Fruit fly (Drosophila melanogaster): ENCODE data around the gene Dhps.

Dhps gene

DNA sequence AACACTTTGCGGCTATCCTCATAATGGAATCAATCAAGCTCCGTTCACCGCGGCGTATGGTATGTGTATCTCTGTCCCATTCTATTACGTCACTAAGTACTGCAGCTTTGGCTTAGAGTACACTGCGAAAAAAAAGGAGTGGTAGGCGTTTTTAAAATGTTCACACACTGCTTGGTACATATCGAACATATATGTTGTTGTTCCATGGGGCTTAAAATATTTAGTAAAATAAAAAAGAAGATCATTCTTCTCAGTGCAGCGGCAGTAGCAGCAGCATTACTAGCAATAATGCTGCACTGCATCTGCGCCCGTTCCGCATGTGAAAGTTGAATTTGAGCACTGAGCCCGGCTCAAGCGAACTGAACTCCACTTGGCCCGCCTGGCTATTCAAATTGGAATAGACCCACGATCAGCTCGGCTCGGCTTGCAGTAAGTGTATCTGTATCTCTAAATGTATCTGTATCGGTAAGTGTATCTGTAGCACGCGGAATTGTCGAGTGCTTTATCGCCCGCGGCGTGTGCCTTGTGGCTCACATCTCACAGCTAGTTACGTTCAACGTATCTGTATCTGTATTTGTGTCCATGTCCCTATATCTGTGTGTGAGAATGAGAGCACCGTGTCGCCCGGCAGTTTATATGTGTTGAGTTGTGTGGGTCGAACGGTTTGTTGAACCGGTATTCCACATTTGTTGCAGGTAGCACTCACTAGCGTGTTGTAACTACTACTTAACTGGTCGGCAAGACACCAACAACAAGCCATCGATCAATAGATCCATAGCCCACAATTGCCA lies 44.6 kb upstream of the Dhps start (continued):
- TF ChIP-seq CG10631 (GFP tag; optimal IDR thresholded peaks at IDR 0.05) (peak; percentile 80), CG32006 (GFP tag; optimal IDR thresholded peaks at IDR 0.05) (peak; percentile 95), CG8119 (GFP tag; IDR thresholded peaks at IDR 0.05) (peak; percentile 95), CG4318 (GFP tag; optimal IDR thresholded peaks at IDR 0.05) (peak; percentile 88), Eip75B (GFP tag; optimal IDR thresholded peaks at IDR 0.05) (peak; percentile 64), CG11294 (GFP tag; IDR thresholded peaks at IDR 0.05) (peak; percentile 92), dsx (GFP tag; optimal IDR thresholded peaks at IDR 0.05; ENCODE audit: poor library complexity, severe bottlenecking) (peak; percentile 2), Sox102F (GFP tag; optimal IDR thresholded peaks at IDR 0.05) (peak; percentile 47), cyc (GFP tag; optimal IDR thresholded peaks at IDR 0.05) (peak; percentile 50)

DNA sequence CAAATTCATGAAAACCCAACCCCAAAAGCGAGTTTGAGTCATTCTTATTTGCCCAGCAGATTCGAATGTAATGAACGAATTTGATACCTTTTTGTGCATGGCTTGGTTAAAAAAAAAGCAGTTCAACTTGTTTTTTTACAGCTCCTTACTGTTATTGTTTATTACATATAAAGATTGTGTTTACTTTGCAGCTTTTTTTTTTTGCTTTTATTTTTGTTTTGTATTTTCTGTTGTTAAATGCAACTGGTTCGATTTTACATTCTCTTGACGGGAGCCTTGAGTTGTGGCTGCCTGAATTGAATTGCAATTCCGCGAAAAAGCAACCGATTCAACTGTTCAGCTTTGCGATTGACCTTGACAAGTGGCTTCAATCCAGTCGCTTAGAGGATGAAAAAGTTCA lies 43.5 kb upstream of the Dhps start:
- TF ChIP-seq esn (GFP tag; optimal IDR thresholded peaks at IDR 0.05) (no peak), CG3032 (tag; optimal IDR thresholded peaks at IDR 0.05) (no peak), Eip75B (GFP tag; optimal IDR thresholded peaks at IDR 0.05) (no peak), salr (GFP tag; optimal IDR thresholded peaks at IDR 0.05) (no peak), CG1621 (tag; optimal IDR thresholded peaks at IDR 0.05) (no peak), Sox102F (GFP tag; optimal IDR thresholded peaks at IDR 0.05) (no peak), dac (GFP tag; optimal IDR thresholded peaks at IDR 0.05) (no peak), CG3919 (GFP tag; optimal IDR thresholded peaks at IDR 0.05) (no peak), Lpt (GFP tag; optimal IDR thresholded peaks at IDR 0.05) (no peak), CG6276 (GFP tag; optimal IDR thresholded peaks at IDR 0.05) (no peak), CG34406 (GFP tag; optimal IDR thresholded peaks at IDR 0.05) (no peak), Hr38 (GFP tag; optimal IDR thresholded peaks at IDR 0.05) (no peak), ss (GFP tag; optimal IDR thresholded peaks at IDR 0.05) (peak in 1 of 2 experiments; percentile 36), CG6808 (GFP tag; optimal IDR thresholded peaks at IDR 0.05) (peak; percentile 41), spab (GFP tag; optimal IDR thresholded peaks at IDR 0.05) (peak; percentile 18), cyc (GFP tag; optimal IDR thresholded peaks at IDR 0.05) (no peak), CG8319 (GFP tag; optimal IDR thresholded peaks at IDR 0.05) (no peak), CG11902 (GFP tag; optimal IDR thresholded peaks at IDR 0.05) (no peak), CG6163 (GFP tag; IDR thresholded peaks at IDR 0.05) (no peak; the same call in 2 of the 3 replicates), CG6854 (GFP tag; optimal IDR thresholded peaks at IDR 0.05) (no peak), fkh (GFP tag; optimal IDR thresholded peaks at IDR 0.05) (no peak), Smox (GFP tag; optimal IDR thresholded peaks at IDR 0.05) (no peak), Sox14 (GFP tag; optimal IDR thresholded peaks at IDR 0.05) (no peak), CG10631 (GFP tag; optimal IDR thresholded peaks at IDR 0.05) (no peak), CG31627 (GFP tag; optimal IDR thresholded peaks at IDR 0.05) (no peak), acj6 (GFP tag; optimal IDR thresholded peaks at IDR 0.05) (no peak), dsx (GFP tag; optimal IDR thresholded peaks at IDR 0.05; ENCODE audit: poor library complexity, severe bottlenecking) (no peak), OdsH (GFP tag; optimal IDR thresholded peaks at IDR 0.05) (no peak), CG7368 (GFP tag; optimal IDR thresholded peaks at IDR 0.05) (no peak), Eip93F (GFP tag; optimal IDR thresholded peaks at IDR 0.05) (no peak), Blimp-1 (GFP tag; optimal IDR thresholded peaks at IDR 0.05) (no peak), svp (GFP tag) (no peak), vri (GFP tag; optimal IDR thresholded peaks at IDR 0.05) (no peak), CG8119 (GFP tag; IDR thresholded peaks at IDR 0.05) (no peak), Met (GFP tag; optimal IDR thresholded peaks at IDR 0.05) (no peak), CG16779 (tag; optimal IDR thresholded peaks at IDR 0.05) (no peak), pdm3 (GFP tag; optimal IDR thresholded peaks at IDR 0.05) (no peak), lz (GFP tag; optimal IDR thresholded peaks at IDR 0.05) (no peak), net (GFP tag; optimal IDR thresholded peaks at IDR 0.05) (no peak), eg (GFP tag; IDR thresholded peaks at IDR 0.05) (no peak), CG15336 (GFP tag; IDR thresholded peaks at IDR 0.05) (peak; percentile 37; the same call in 1 of the 2 replicates), Hr4 (GFP tag; optimal IDR thresholded peaks at IDR 0.05) (no peak), Gug (GFP tag; IDR thresholded peaks at IDR 0.05) (no peak), Hr39 (GFP tag; optimal IDR thresholded peaks at IDR 0.05) (no peak), CG9139 (GFP tag; optimal IDR thresholded peaks at IDR 0.05) (peak; percentile 36), CG4318 (GFP tag; optimal IDR thresholded peaks at IDR 0.05) (no peak)

Measured in whole organism, prepupa.